Fruit fly (Drosophila melanogaster): ENCODE results near the gene CG43338.

Gene CG43338

DNA sequence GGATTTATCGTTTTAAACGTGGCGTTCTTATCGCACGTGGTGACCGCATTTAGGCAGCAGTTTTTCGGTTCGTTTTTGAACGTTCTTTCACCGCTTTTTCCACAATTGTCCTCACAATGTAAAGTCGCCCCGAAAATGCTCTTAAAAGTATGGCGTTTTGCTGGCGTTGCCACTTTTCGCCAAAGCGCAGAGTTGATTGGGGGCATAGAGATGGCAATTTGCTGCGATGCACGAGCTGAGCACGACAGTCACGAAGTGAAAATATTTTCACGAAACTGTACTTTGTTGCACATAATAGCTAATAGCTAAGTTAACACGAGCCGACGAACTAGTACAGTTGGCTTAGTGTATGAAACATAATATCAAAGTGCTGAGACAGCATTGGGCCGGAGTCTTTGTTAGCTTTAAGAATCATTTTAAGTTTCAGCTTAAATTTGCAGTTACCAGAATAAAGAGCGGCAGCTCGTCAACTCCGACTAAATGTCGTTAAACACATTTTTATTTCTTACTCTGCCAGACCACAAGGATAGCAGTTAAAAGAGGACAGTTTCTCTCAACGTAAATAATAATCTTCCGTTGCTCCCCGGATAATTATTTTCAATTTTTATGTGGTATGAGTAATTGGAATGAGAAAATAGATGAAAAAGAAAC is 17.7 kb upstream of the CG43338 start, which contains the start of gene msl-1:
msl-1 (minus strand) TSS at position 155 of the 651 bp plus-strand sequence.
- peak; percentile 0 for TF ChIP-seq CG17801 (GFP tag; optimal IDR thresholded peaks at IDR 0.05; ENCODE audit: partially characterized antibody)

- no peak for TF ChIP-seq CG17801 (GFP tag; optimal IDR thresholded peaks at IDR 0.05; ENCODE audit: partially characterized antibody)
These were observed 16.8 kb upstream of the CG43338 start for dm6 chr2L:18687827-18688226.

- TF ChIP-seq CG17801 (GFP tag; optimal IDR thresholded peaks at IDR 0.05; ENCODE audit: partially characterized antibody), result no peak
These were observed 10.9 kb upstream of the CG43338 start, which contains the start of gene tos for dm6 chr2L:18681903-18682302. tos (minus strand) TSS chr2L:18682075.

dm6 chr2L:18677910-18678639 is 7.0 kb upstream of the CG43338 start:
- TF ChIP-seq CG17801 (GFP tag; optimal IDR thresholded peaks at IDR 0.05; ENCODE audit: partially characterized antibody), result no peak

DNA sequence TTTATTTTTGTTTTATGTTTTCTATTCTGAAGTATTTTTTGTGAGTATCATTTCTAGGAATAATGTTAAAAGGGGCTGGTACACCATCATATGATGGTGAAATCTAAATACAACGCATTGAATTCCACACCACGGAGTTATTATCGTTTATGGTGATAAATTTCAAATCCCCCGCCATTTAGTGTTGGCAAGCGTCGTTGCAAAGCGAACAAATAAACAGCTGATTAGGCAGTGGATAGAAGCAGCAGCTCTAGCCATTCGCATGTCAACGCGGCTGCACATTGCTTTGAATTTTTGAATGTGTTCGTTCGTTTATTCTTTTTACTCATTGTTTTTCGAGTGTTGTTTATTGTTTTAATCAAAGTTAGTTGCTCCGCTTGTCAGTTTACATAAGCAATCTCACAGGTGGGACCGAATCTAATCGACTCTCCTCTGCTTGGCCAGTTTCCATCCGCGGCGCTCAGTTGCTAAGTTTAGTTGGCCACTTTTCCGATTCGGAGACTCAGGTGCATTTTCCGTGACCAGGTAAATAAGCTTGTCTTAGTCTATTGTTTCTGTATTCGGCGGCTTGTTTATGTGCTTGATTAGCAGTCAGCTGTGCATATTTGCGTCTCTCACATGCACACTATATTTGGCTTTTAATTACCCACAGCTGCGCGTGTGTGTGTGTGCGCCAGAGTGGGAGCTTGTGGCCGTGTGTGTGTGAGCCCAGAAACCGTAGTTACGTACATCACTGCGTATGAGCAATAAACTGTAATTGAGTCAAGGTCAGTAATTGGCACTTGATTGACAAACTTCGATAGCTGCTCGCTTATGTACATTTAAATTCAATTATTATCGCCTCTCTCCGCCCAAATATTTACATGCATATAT is 6.1 kb upstream of the CG43338 start, which contains the start of the genes Mst36Fa and CG31751:
Mst36Fa (minus strand) TSS at position 51 of the 873 bp plus-strand sequence.
CG31751 (plus strand) TSS at position 274 of the 873 bp plus-strand sequence.
- TF ChIP-seq CG17801 (GFP tag; optimal IDR thresholded peaks at IDR 0.05; ENCODE audit: partially characterized antibody), result peak; percentile 4

- TF ChIP-seq CG17801 (GFP tag; optimal IDR thresholded peaks at IDR 0.05; ENCODE audit: partially characterized antibody), result no peak
These were observed 3.9 kb upstream of the CG43338 start, which contains the start of gene Mst36Fb for dm6 chr2L:18674994-18675393. Mst36Fb (minus strand) TSS chr2L:18675094.

- TF ChIP-seq CG17801 (GFP tag; optimal IDR thresholded peaks at IDR 0.05; ENCODE audit: partially characterized antibody), result no peak
These were observed 2.1 kb upstream of the CG43338 start, which contains the start of gene CG43339 for dm6 chr2L:18673185-18673584. CG43339 (minus strand) TSS chr2L:18673285.

DNA sequence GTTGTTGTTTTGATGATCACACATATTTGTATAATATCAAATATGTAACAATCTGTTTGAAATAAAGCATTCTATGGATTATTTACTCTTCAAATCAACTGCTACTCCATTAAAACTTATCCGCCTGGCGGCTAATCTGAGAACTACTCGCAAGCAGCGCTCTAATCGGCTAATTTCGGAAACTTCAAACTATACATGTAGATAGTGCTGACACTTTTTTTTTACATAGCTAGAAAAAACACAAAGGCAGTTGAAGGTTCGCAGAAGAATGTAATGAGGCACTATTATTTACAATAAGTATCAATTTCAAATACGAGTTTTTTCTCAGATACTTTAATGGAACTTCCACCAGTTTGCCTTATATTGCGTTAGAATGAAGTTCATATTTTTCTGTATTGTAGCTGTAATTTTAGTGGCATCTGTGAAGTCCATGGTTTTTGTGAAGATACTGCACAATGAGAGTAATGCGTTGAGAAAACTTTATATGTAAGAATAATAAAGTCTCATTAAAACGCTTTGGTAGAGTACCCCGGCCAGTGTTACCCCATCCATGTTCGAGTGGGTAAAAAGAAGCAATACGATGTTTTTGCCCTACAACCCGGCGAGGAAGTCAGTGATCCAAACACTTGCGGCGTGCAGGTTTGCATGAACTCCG is 5.0 kb downstream of the CG43338 start:
- TF ChIP-seq CG17801 (GFP tag; optimal IDR thresholded peaks at IDR 0.05; ENCODE audit: partially characterized antibody), result no peak

DNA sequence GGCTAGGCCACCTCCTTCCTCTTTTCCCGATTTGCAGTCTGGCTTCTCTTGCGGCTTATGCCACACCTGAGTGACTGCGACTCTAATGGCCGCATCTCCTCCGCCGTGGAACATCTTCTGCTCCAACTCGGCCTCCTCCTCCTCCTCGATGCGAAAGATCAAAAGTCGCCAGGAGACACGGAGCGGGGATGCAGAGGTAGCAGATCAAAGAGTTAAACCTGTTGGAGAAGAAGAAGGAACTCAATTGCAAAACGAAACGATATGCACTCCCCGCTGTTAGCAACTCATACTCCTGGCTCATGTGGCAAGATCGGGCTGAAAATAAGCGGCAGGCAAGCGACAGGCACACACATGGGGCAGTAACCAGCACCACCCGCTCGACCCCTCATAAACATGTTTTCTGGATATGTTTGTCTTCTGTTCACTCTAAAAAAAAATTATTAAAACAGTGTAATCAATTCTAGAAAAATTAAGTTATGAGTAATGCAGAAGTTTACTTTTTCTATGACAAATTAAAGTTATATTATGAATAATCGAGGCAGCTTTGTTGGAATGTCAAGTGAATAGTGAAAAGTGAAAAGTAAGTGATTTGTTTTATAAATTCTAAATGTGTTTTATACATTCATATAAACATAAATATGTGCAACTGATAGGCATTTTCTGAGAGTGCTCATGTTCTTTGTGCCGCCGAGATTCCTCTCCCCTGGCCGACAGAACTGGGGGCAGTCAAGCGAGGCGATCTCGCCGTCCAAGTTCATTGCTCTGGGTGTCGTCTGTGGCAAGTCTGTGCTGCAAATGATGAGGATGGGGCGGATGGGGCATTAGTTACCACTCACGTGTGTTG is 6.1 kb downstream of the CG43338 start:
- no peak for TF ChIP-seq CG17801 (GFP tag; optimal IDR thresholded peaks at IDR 0.05; ENCODE audit: partially characterized antibody)

DNA sequence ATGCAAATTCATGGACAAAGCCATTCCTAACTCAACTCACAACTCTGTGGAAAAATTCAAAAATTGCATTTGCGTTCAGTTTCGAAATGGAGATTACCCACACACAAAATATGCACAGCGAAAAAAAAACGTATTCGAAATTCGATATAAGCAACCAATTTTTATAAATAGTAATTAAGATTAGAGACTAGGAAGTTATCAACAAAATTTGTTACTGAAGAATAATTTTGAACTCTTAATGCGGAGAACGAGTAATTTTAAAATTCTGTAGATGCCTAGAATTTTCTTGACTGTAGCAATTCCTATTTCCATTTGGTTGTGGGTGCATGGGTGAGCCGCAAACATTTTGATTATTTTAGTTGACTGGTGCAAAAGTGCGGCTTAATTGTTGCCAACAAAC is 7.7 kb downstream of the CG43338 start:
- TF ChIP-seq CG17801 (GFP tag; optimal IDR thresholded peaks at IDR 0.05; ENCODE audit: partially characterized antibody), result no peak

- no peak for TF ChIP-seq CG17801 (GFP tag; optimal IDR thresholded peaks at IDR 0.05; ENCODE audit: partially characterized antibody)
These were observed 12.9 kb downstream of the CG43338 start for dm6 chr2L:18658108-18658507.

DNA sequence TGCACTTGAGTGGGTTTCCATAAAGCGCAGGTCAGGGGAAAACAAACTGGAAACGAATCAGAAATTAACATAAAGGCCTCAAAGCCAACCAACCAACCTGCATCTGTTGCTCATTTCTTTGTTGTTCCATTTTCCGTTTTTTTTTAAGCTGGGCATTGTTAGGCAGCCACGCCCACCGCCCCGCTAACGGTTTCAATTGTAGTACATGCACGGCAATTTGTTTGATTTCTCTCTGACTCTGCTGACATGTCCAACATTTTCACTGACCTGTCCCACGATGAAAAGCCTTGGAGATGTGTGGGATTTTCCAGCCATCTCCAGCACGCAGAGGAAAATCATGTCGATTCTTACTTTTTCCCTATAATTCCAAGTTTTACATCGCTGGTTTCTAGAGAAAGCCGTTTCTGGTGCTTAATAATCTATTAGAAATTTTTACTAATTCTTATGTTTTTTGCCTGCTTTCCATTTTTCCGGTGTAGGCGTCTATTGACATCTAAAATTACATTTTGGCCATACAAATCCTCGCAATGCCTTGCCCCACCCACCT is 14.3 kb downstream of the CG43338 start:
- TF ChIP-seq CG17801 (GFP tag; optimal IDR thresholded peaks at IDR 0.05; ENCODE audit: partially characterized antibody), result no peak

DNA sequence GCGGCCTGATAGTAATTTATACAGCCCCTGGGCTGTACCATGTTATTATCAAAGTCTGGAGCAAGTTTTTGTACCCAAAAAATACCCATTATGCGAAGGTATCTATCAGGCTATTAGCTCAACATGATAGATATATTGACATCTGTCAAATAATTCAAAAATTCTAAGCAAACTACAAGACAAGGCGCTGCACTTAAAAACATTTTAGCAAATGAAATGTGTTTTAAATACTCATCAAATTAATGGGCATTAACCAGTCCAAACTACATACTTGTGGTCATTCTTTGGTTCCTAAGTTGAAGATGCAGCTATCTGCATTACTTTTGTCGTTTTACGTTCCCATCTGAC is 17.7 kb downstream of the CG43338 start:
- no peak for TF ChIP-seq CG17801 (GFP tag; optimal IDR thresholded peaks at IDR 0.05; ENCODE audit: partially characterized antibody)

All from ovary, adult (tissue).